Fruit fly (Drosophila melanogaster) whole organism, prepupa: Measurements from ENCODE around the gene Pfdn5.

Source experiments
- CG10669 ChIP-seq: fragments of 200-800 bp; sonication (Bioruptor generic); optimal IDR thresholded peaks from 3 replicates; lab custom pipeline; 2018; ENCODE audit warnings: missing biosample characterization, mild to moderate bottlenecking, missing genetic modification characterization, moderate library complexity
- CG11762 ChIP-seq: fragments of 200-800 bp; sonication (Bioruptor generic); optimal IDR thresholded peaks from 3 replicates; lab custom pipeline; 2016; ENCODE audit warnings: missing biosample characterization, missing genetic modification characterization; ENCODE audit not compliant: insufficient read depth
- CG11902 ChIP-seq: fragments of 200-800 bp; sonication (Bioruptor generic); optimal IDR thresholded peaks from 3 replicates; lab custom pipeline; 2016; ENCODE audit warnings: missing biosample characterization, missing genetic modification characterization
- CG15336 ChIP-seq: fragments of 200-800 bp; sonication (Bioruptor generic); IDR thresholded peaks from 2 replicates; pipeline ENCODE4 v1.3.6; 2022; ENCODE audit warnings: missing biosample characterization, missing genetic modification characterization
- CG1621 ChIP-seq: fragments of 200-800 bp; sonication (Bioruptor generic); optimal IDR thresholded peaks from 3 replicates; lab custom pipeline; 2018; ENCODE audit warnings: missing biosample characterization, mild to moderate bottlenecking, missing genetic modification characterization
- CG16779 ChIP-seq: fragments of 200-800 bp; sonication (Bioruptor generic); optimal IDR thresholded peaks from 3 replicates; lab custom pipeline; 2017; ENCODE audit warnings: missing biosample characterization, mild to moderate bottlenecking, missing genetic modification characterization
- CG32006 ChIP-seq: fragments of 200-800 bp; sonication (Bioruptor generic); optimal IDR thresholded peaks from 3 replicates; lab custom pipeline; 2017; ENCODE audit warnings: missing biosample characterization, mild to moderate bottlenecking, missing genetic modification characterization
- CG34406 ChIP-seq: fragments of 200-800 bp; sonication (Bioruptor generic); optimal IDR thresholded peaks from 3 replicates; lab custom pipeline; 2016; ENCODE audit warnings: missing biosample characterization, missing genetic modification characterization
- CG3919 ChIP-seq: fragments of 200-800 bp; sonication (Bioruptor generic); optimal IDR thresholded peaks from 3 replicates; lab custom pipeline; 2016; ENCODE audit warnings: missing biosample characterization, missing genetic modification characterization
- CG6163 ChIP-seq: fragments of 200-800 bp; sonication (Bioruptor generic); IDR thresholded peaks from 3 replicates; pipeline ENCODE4 v1.3.6; 2022; ENCODE audit warnings: missing biosample characterization, missing genetic modification characterization
- CG6792 ChIP-seq: fragments of 200-800 bp; sonication (Bioruptor generic); optimal IDR thresholded peaks from 3 replicates; lab custom pipeline; 2016; ENCODE audit warnings: missing biosample characterization, missing genetic modification characterization
- CG6854 ChIP-seq: fragments of 200-800 bp; sonication (Bioruptor generic); optimal IDR thresholded peaks from 2 replicates; lab custom pipeline; 2017; ENCODE audit warnings: missing biosample characterization, mild to moderate bottlenecking, missing genetic modification characterization
- CG7368 ChIP-seq: fragments of 200-800 bp; sonication (Bioruptor generic); optimal IDR thresholded peaks from 3 replicates; lab custom pipeline; 2016; ENCODE audit warnings: missing biosample characterization, missing genetic modification characterization
- CG8119 ChIP-seq: fragments of 200-800 bp; sonication (Bioruptor generic); IDR thresholded peaks from 3 replicates; pipeline ENCODE4 v1.3.6; 2022; ENCODE audit warnings: missing biosample characterization, missing genetic modification characterization
- CG8319 ChIP-seq: fragments of 200-800 bp; sonication (Bioruptor generic); optimal IDR thresholded peaks from 3 replicates; lab custom pipeline; 2016; ENCODE audit warnings: missing biosample characterization, missing genetic modification characterization
- CG8632 ChIP-seq: fragments of 200-800 bp; sonication (Bioruptor generic); optimal IDR thresholded peaks from 3 replicates; lab custom pipeline; 2016; ENCODE audit warnings: missing biosample characterization, missing genetic modification characterization
- CG9139 ChIP-seq: fragments of 200-800 bp; sonication (Bioruptor generic); optimal IDR thresholded peaks from 3 replicates; lab custom pipeline; 2017; ENCODE audit warnings: missing biosample characterization, mild to moderate bottlenecking, missing genetic modification characterization
- Eip78C ChIP-seq: fragments of 200-800 bp; sonication (Bioruptor generic); peaks from one replicate; lab custom pipeline; 2016; ENCODE audit warnings: missing biosample characterization, missing genetic modification characterization
- Ets96B ChIP-seq: fragments of 200-800 bp; optimal IDR thresholded peaks from 2 replicates; lab custom pipeline; 2019; ENCODE audit warnings: missing biosample characterization, mild to moderate bottlenecking, missing genetic modification characterization, moderate library complexity
- Met ChIP-seq: fragments of 200-800 bp; sonication (Bioruptor generic); optimal IDR thresholded peaks from 3 replicates; lab custom pipeline; 2016; ENCODE audit warnings: missing biosample characterization, missing genetic modification characterization
- Sox102F ChIP-seq: fragments of 200-800 bp; sonication (Bioruptor generic); optimal IDR thresholded peaks from 2 replicates; lab custom pipeline; 2016; ENCODE audit warnings: missing biosample characterization, mild to moderate bottlenecking, missing genetic modification characterization
- Sox15 ChIP-seq: fragments of 200-800 bp; sonication (Bioruptor generic); optimal IDR thresholded peaks from 3 replicates; lab custom pipeline; 2016; ENCODE audit warnings: missing biosample characterization, missing genetic modification characterization
- achi ChIP-seq: fragments of 200-800 bp; sonication (Bioruptor generic); optimal IDR thresholded peaks from 3 replicates; lab custom pipeline; 2016; ENCODE audit warnings: missing biosample characterization, missing genetic modification characterization
- acj6 ChIP-seq: fragments of 200-800 bp; sonication (Bioruptor generic); optimal IDR thresholded peaks from 3 replicates; lab custom pipeline; 2016; ENCODE audit warnings: missing biosample characterization, missing genetic modification characterization
- cyc ChIP-seq: fragments of 200-800 bp; sonication (Bioruptor generic); optimal IDR thresholded peaks from 3 replicates; lab custom pipeline; 2016; ENCODE audit warnings: missing biosample characterization, missing genetic modification characterization
- dac ChIP-seq: fragments of 200-800 bp; sonication (Bioruptor generic); optimal IDR thresholded peaks from 2 replicates; lab custom pipeline; 2017; ENCODE audit warnings: missing biosample characterization, mild to moderate bottlenecking, missing genetic modification characterization
- eg ChIP-seq: fragments of 200-800 bp; sonication (Bioruptor generic); IDR thresholded peaks from 3 replicates; pipeline ENCODE4 v1.3.6; 2022; ENCODE audit warnings: missing biosample characterization, missing genetic modification characterization
- esn ChIP-seq: fragments of 200-800 bp; sonication (Bioruptor generic); optimal IDR thresholded peaks from 2 replicates; lab custom pipeline; 2016; ENCODE audit warnings: missing biosample characterization, mild to moderate bottlenecking, missing genetic modification characterization, moderate library complexity
- fd59A ChIP-seq: fragments of 200-800 bp; sonication (Bioruptor generic); optimal IDR thresholded peaks from 2 replicates; lab custom pipeline; 2017; ENCODE audit warnings: missing biosample characterization, mild to moderate bottlenecking, missing genetic modification characterization, missing genetic modification reagents
- fd85E ChIP-seq: fragments of 200-800 bp; sonication (Bioruptor generic); optimal IDR thresholded peaks from 3 replicates; lab custom pipeline; 2016; ENCODE audit warnings: missing biosample characterization, missing genetic modification characterization
- fkh ChIP-seq: fragments of 200-800 bp; sonication (Bioruptor generic); optimal IDR thresholded peaks from 3 replicates; lab custom pipeline; 2017; ENCODE audit warnings: missing biosample characterization, mild to moderate bottlenecking, missing genetic modification characterization, moderate library complexity
- lz ChIP-seq: fragments of 200-800 bp; sonication (Bioruptor generic); optimal IDR thresholded peaks from 3 replicates; lab custom pipeline; 2016; ENCODE audit warnings: missing biosample characterization, missing genetic modification characterization
- net ChIP-seq: fragments of 200-800 bp; sonication (Bioruptor generic); optimal IDR thresholded peaks from 3 replicates; lab custom pipeline; 2016; ENCODE audit warnings: missing biosample characterization, missing genetic modification characterization
- pdm3 ChIP-seq: fragments of 200-800 bp; sonication (Bioruptor generic); optimal IDR thresholded peaks from 3 replicates; lab custom pipeline; 2016; ENCODE audit warnings: missing biosample characterization, missing genetic modification characterization
- salr ChIP-seq, 2 experiments: fragments of 200-800 bp; sonication (Bioruptor generic); optimal IDR thresholded peaks; 3 replicates each; lab custom pipeline; 2016 to 2018; ENCODE audit warnings: missing biosample characterization in 2 of 2, missing genetic modification characterization in 2 of 2, mild to moderate bottlenecking in 1 of 2
- ss ChIP-seq, 2 experiments: fragments of 200-800 bp; sonication (Bioruptor generic); optimal IDR thresholded peaks; 2 replicates in 1 of 2; 3 replicates in 1 of 2; lab custom pipeline; 2017 to 2018; ENCODE audit warnings: mild to moderate bottlenecking in 2 of 2, missing biosample characterization in 2 of 2, missing genetic modification characterization in 2 of 2, moderate library complexity in 1 of 2
- svp ChIP-seq: fragments of 200-800 bp; sonication (Bioruptor generic); peaks from one replicate; lab custom pipeline; 2016; ENCODE audit warnings: missing biosample characterization, missing genetic modification characterization
- topi ChIP-seq: fragments of 200-800 bp; sonication (Bioruptor generic); optimal IDR thresholded peaks from 3 replicates; lab custom pipeline; 2016; ENCODE audit warnings: missing biosample characterization, missing genetic modification characterization
- vri ChIP-seq: fragments of 200-800 bp; sonication (Bioruptor generic); optimal IDR thresholded peaks from 3 replicates; lab custom pipeline; 2016; ENCODE audit warnings: missing biosample characterization, mild to moderate bottlenecking, missing genetic modification characterization

Pfdn5 gene

DNA sequence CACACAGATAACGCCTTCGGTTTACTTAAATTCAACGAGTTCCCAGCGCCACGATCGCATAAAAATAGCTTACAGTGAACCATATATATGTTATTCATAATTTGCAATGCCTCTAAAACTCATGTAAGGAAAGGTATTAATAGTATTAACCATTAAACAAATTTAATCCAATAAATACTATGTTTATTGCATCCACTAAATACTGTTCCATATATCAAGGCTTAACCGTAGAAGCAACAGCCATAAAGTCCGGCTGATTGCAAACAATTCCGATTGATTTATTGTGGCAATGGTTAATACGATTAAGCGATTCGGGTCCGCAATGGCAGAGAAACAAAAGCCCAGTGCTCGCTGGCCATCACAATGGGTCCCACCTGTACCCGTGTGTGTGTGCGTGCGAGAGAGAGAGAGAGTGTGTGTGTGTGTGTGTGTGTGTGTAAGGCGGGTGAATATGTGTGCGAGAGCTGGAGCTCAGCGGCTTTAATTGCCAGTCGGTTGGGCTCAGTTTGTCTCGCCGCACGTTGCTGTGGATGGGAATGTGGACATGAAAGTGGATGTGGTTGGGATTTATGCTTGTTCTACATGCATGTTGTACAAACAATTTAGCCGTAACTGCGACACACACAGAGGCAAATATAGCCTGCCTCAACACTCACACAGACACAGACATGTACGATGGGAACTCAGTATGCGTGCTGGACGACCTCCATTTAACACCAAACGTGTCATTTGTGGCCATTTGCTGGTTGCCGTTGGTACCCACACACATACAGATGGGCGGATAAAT, 7.9 kb downstream of the Pfdn5 start (continued):
- TF ChIP-seq CG7368 (GFP tag; lab: Kevin White, UChicago), result peak; percentile 1

DNA sequence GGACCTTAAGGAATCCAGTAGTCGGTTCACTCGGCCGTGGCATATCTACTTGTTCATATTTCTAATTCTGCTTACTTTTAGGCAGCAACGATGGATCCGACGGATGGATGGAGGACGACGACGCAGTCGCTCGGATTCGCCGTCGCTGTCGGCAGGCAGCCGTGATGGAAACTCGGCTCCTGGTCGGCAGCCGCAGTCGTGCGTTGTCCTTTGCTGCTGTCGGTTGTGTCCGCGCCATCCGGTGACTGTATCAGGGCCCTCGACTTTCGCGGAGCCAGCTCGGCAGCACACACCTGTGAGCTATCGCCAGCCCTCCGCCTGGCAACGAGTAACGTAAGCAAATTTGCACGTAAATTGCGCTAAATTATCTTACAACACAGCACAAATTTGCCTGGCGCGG, 10.2 kb downstream of the Pfdn5 start, which contains the start of gene Octbeta1R:
Gene Octbeta1R, plus strand, starts transcription at position 191 of the 400 bp plus-strand sequence.
- TF ChIP-seq CG15336 (GFP tag; lab: Robert Waterston, UW), result no peak

dm6 chr3R:22503630-22504029, 16.8 kb downstream of the Pfdn5 start:
- no peak for TF ChIP-seq fd59A
- no peak for TF ChIP-seq Met (GFP tag; lab: Kevin White, UChicago)
- TF ChIP-seq Ets96B (tag; lab: Kevin White, UChicago), result no peak
- peak; percentile 15 for TF ChIP-seq svp (GFP tag; lab: Kevin White, UChicago)
- no peak for TF ChIP-seq CG8119 (GFP tag; lab: Robert Waterston, UW)
- TF ChIP-seq, all 60 proteins: peak for 1

- no peak for TF ChIP-seq ss (GFP tag; optimal IDR thresholded peaks at IDR 0.05; lab: Kevin White, UChicago)
- peak; percentile 48 for TF ChIP-seq svp (GFP tag; lab: Kevin White, UChicago)
- TF ChIP-seq CG8319 (GFP tag; lab: Kevin White, UChicago), result no peak
- no peak for TF ChIP-seq CG6792 (GFP tag; lab: Kevin White, UChicago)
- no peak for TF ChIP-seq CG9139 (GFP tag; lab: Kevin White, UChicago)
- no peak for TF ChIP-seq acj6
- peak; percentile 32; the same call in 2 of the 3 replicates for TF ChIP-seq CG6163 (GFP tag; lab: Robert Waterston, UW)
- TF ChIP-seq CG11762 (GFP tag; lab: Kevin White, UChicago), result no peak
- TF ChIP-seq achi (GFP tag; lab: Kevin White, UChicago), result no peak
- TF ChIP-seq Eip78C (GFP tag; lab: Kevin White, UChicago), result peak; percentile 60
- no peak for TF ChIP-seq CG15336 (GFP tag; lab: Robert Waterston, UW)
- TF ChIP-seq lz (GFP tag; lab: Kevin White, UChicago), result no peak
- TF ChIP-seq dac, result no peak
- no peak for TF ChIP-seq fd85E
- TF ChIP-seq cyc (GFP tag; lab: Kevin White, UChicago), result no peak
- no peak for TF ChIP-seq CG11902 (GFP tag; lab: Kevin White, UChicago)
- no peak for TF ChIP-seq eg (GFP tag; lab: Robert Waterston, UW)
- TF ChIP-seq CG32006 (GFP tag; lab: Kevin White, UChicago), result peak; percentile 17
- peak; percentile 1 for TF ChIP-seq CG3919 (GFP tag; lab: Kevin White, UChicago)
- no peak for TF ChIP-seq vri
- TF ChIP-seq fd59A, result no peak
- TF ChIP-seq pdm3 (GFP tag; lab: Kevin White, UChicago), result no peak
Observed at dm6 chr3R:22515384-22515783, 28.5 kb downstream of the Pfdn5 start.

dm6 chr3R:22518285-22518684, 31.4 kb downstream of the Pfdn5 start:
- TF ChIP-seq eg (GFP tag; lab: Robert Waterston, UW) (no peak), vri (peak; percentile 58), Met (GFP tag; lab: Kevin White, UChicago) (no peak), Sox15 (GFP tag; lab: Kevin White, UChicago) (no peak), CG3919 (GFP tag; lab: Kevin White, UChicago) (no peak), CG8319 (GFP tag; lab: Kevin White, UChicago) (no peak), fd59A (no peak), CG15336 (GFP tag; lab: Robert Waterston, UW) (no peak), CG10669 (GFP tag; lab: Kevin White, UChicago) (no peak), CG34406 (no peak), pdm3 (GFP tag; lab: Kevin White, UChicago) (no peak), topi (GFP tag; lab: Kevin White, UChicago) (no peak), net (GFP tag; lab: Kevin White, UChicago) (no peak), salr (GFP tag; optimal IDR thresholded peaks at IDR 0.05; lab: Kevin White, UChicago) (no peak), CG8632 (GFP tag; lab: Kevin White, UChicago) (no peak), svp (GFP tag; lab: Kevin White, UChicago) (no peak), CG6854 (peak; percentile 15), Ets96B (tag; lab: Kevin White, UChicago) (no peak), acj6 (no peak), Eip78C (GFP tag; lab: Kevin White, UChicago) (no peak), Sox102F (peak; percentile 15), dac (no peak), esn (no peak), fkh (GFP tag; lab: Kevin White, UChicago) (peak; percentile 95), CG8119 (GFP tag; lab: Robert Waterston, UW) (no peak), CG16779 (tag; lab: Kevin White, UChicago) (no peak), CG1621 (tag; lab: Kevin White, UChicago) (no peak), fd85E (no peak)
